Worm (Caenorhabditis elegans): Measurements from ENCODE around the gene xdh-1.

Gene xdh-1

ce11 chrIV:14356120-14356519 lies 56.6 kb downstream of the xdh-1 start:
- TF ChIP-seq ces-1 (GFP tag; optimal IDR thresholded peaks at IDR 0.05) (peak; percentile 87), bed-3 (GFP tag; optimal IDR thresholded peaks at IDR 0.05) (no peak), unc-62 (GFP tag; optimal IDR thresholded peaks at IDR 0.05) (peak; percentile 44), nhr-12 (tag; optimal IDR thresholded peaks at IDR 0.05) (no peak), ceh-83 (GFP tag; optimal IDR thresholded peaks at IDR 0.05) (no peak), lin-32 (GFP tag; optimal IDR thresholded peaks at IDR 0.05) (no peak), hlh-1 (tag; optimal IDR thresholded peaks at IDR 0.05) (peak; percentile 48), nhr-76 (tag; optimal IDR thresholded peaks at IDR 0.05) (no peak), mab-5 (tag; optimal IDR thresholded peaks at IDR 0.05) (no peak), sptf-1 (tag; optimal IDR thresholded peaks at IDR 0.05) (no peak), pha-4 (tag; optimal IDR thresholded peaks at IDR 0.05) (peak; percentile 7)
